Fruit fly (Drosophila melanogaster) whole organism, prepupa: ENCODE data around the gene png.
A peak's percentile ranks its signal among the peaks of the same experiment; 100 is the strongest.

Source experiments
- CG10669 ChIP-seq: fragments of 200-800 bp; sonication (Bioruptor generic); optimal IDR thresholded peaks from 3 replicates; lab custom pipeline; 2018; ENCODE audit warnings: missing biosample characterization, mild to moderate bottlenecking, missing genetic modification characterization, moderate library complexity
- CG11294 ChIP-seq: fragments of 200-800 bp; sonication (Bioruptor generic); IDR thresholded peaks from 2 replicates; pipeline ENCODE4 v1.3.6; 2022; ENCODE audit warnings: missing biosample characterization, missing genetic modification characterization
- CG11762 ChIP-seq: fragments of 200-800 bp; sonication (Bioruptor generic); optimal IDR thresholded peaks from 3 replicates; lab custom pipeline; 2016; ENCODE audit warnings: missing biosample characterization, missing genetic modification characterization; ENCODE audit not compliant: insufficient read depth
- CG15336 ChIP-seq: fragments of 200-800 bp; sonication (Bioruptor generic); IDR thresholded peaks from 2 replicates; pipeline ENCODE4 v1.3.6; 2022; ENCODE audit warnings: missing biosample characterization, missing genetic modification characterization
- CG1621 ChIP-seq: fragments of 200-800 bp; sonication (Bioruptor generic); optimal IDR thresholded peaks from 3 replicates; lab custom pipeline; 2018; ENCODE audit warnings: missing biosample characterization, mild to moderate bottlenecking, missing genetic modification characterization
- CG16779 ChIP-seq: fragments of 200-800 bp; sonication (Bioruptor generic); optimal IDR thresholded peaks from 3 replicates; lab custom pipeline; 2017; ENCODE audit warnings: missing biosample characterization, mild to moderate bottlenecking, missing genetic modification characterization
- CG3032 ChIP-seq: fragments of 200-800 bp; optimal IDR thresholded peaks from 2 replicates; lab custom pipeline; 2019; ENCODE audit warnings: missing biosample characterization, mild to moderate bottlenecking, missing genetic modification characterization, moderate library complexity
- CG32006 ChIP-seq: fragments of 200-800 bp; sonication (Bioruptor generic); optimal IDR thresholded peaks from 3 replicates; lab custom pipeline; 2017; ENCODE audit warnings: missing biosample characterization, mild to moderate bottlenecking, missing genetic modification characterization
- CG3919 ChIP-seq: fragments of 200-800 bp; sonication (Bioruptor generic); optimal IDR thresholded peaks from 3 replicates; lab custom pipeline; 2016; ENCODE audit warnings: missing biosample characterization, missing genetic modification characterization
- CG4318 ChIP-seq: fragments of 200-800 bp; sonication (Bioruptor generic); optimal IDR thresholded peaks from 3 replicates; lab custom pipeline; 2017; ENCODE audit warnings: missing biosample characterization, mild to moderate bottlenecking, missing genetic modification characterization
- CG6276 ChIP-seq: fragments of 200-800 bp; sonication (Bioruptor generic); optimal IDR thresholded peaks from 2 replicates; lab custom pipeline; 2017; ENCODE audit warnings: missing biosample characterization, mild to moderate bottlenecking, missing genetic modification characterization
- CG6792 ChIP-seq: fragments of 200-800 bp; sonication (Bioruptor generic); optimal IDR thresholded peaks from 3 replicates; lab custom pipeline; 2016; ENCODE audit warnings: missing biosample characterization, missing genetic modification characterization
- CG6854 ChIP-seq: fragments of 200-800 bp; sonication (Bioruptor generic); optimal IDR thresholded peaks from 2 replicates; lab custom pipeline; 2017; ENCODE audit warnings: missing biosample characterization, mild to moderate bottlenecking, missing genetic modification characterization
- CG8119 ChIP-seq: fragments of 200-800 bp; sonication (Bioruptor generic); IDR thresholded peaks from 3 replicates; pipeline ENCODE4 v1.3.6; 2022; ENCODE audit warnings: missing biosample characterization, missing genetic modification characterization
- CG8319 ChIP-seq: fragments of 200-800 bp; sonication (Bioruptor generic); optimal IDR thresholded peaks from 3 replicates; lab custom pipeline; 2016; ENCODE audit warnings: missing biosample characterization, missing genetic modification characterization
- CG9139 ChIP-seq: fragments of 200-800 bp; sonication (Bioruptor generic); optimal IDR thresholded peaks from 3 replicates; lab custom pipeline; 2017; ENCODE audit warnings: missing biosample characterization, mild to moderate bottlenecking, missing genetic modification characterization
- Eip75B ChIP-seq: fragments of 200-800 bp; sonication (Bioruptor generic); optimal IDR thresholded peaks from 3 replicates; lab custom pipeline; 2016; ENCODE audit warnings: missing biosample characterization, missing genetic modification characterization
- Eip78C ChIP-seq: fragments of 200-800 bp; sonication (Bioruptor generic); peaks from one replicate; lab custom pipeline; 2016; ENCODE audit warnings: missing biosample characterization, missing genetic modification characterization
- Eip93F ChIP-seq: fragments of 200-800 bp; sonication (Bioruptor generic); optimal IDR thresholded peaks from 2 replicates; lab custom pipeline; 2016; ENCODE audit warnings: missing biosample characterization, mild to moderate bottlenecking, missing genetic modification characterization
- Ets21C ChIP-seq: fragments of 200-800 bp; sonication (Bioruptor generic); optimal IDR thresholded peaks from 3 replicates; lab custom pipeline; 2016; ENCODE audit warnings: missing biosample characterization, missing genetic modification characterization
- Gug ChIP-seq: fragments of 200-800 bp; sonication (Bioruptor generic); IDR thresholded peaks from 2 replicates; pipeline ENCODE4 v1.3.6; 2022; ENCODE audit warnings: missing biosample characterization, missing genetic modification characterization
- Hr39 ChIP-seq: fragments of 200-800 bp; sonication (Bioruptor generic); optimal IDR thresholded peaks from 2 replicates; lab custom pipeline; 2016; ENCODE audit warnings: missing biosample characterization, missing genetic modification characterization
- Smox ChIP-seq: fragments of 200-800 bp; sonication (Bioruptor generic); optimal IDR thresholded peaks from 3 replicates; lab custom pipeline; 2016; ENCODE audit warnings: missing biosample characterization, missing genetic modification characterization
- Sox14 ChIP-seq: fragments of 200-800 bp; sonication (Bioruptor generic); optimal IDR thresholded peaks from 3 replicates; lab custom pipeline; 2016; ENCODE audit warnings: missing biosample characterization, missing genetic modification characterization
- achi ChIP-seq: fragments of 200-800 bp; sonication (Bioruptor generic); optimal IDR thresholded peaks from 3 replicates; lab custom pipeline; 2016; ENCODE audit warnings: missing biosample characterization, missing genetic modification characterization
- cyc ChIP-seq: fragments of 200-800 bp; sonication (Bioruptor generic); optimal IDR thresholded peaks from 3 replicates; lab custom pipeline; 2016; ENCODE audit warnings: missing biosample characterization, missing genetic modification characterization
- dac ChIP-seq: fragments of 200-800 bp; sonication (Bioruptor generic); optimal IDR thresholded peaks from 2 replicates; lab custom pipeline; 2017; ENCODE audit warnings: missing biosample characterization, mild to moderate bottlenecking, missing genetic modification characterization
- eg ChIP-seq: fragments of 200-800 bp; sonication (Bioruptor generic); IDR thresholded peaks from 3 replicates; pipeline ENCODE4 v1.3.6; 2022; ENCODE audit warnings: missing biosample characterization, missing genetic modification characterization
- esn ChIP-seq: fragments of 200-800 bp; sonication (Bioruptor generic); optimal IDR thresholded peaks from 2 replicates; lab custom pipeline; 2016; ENCODE audit warnings: missing biosample characterization, mild to moderate bottlenecking, missing genetic modification characterization, moderate library complexity
- fd59A ChIP-seq: fragments of 200-800 bp; sonication (Bioruptor generic); optimal IDR thresholded peaks from 2 replicates; lab custom pipeline; 2017; ENCODE audit warnings: missing biosample characterization, mild to moderate bottlenecking, missing genetic modification characterization, missing genetic modification reagents
- fd85E ChIP-seq: fragments of 200-800 bp; sonication (Bioruptor generic); optimal IDR thresholded peaks from 3 replicates; lab custom pipeline; 2016; ENCODE audit warnings: missing biosample characterization, missing genetic modification characterization
- fkh ChIP-seq: fragments of 200-800 bp; sonication (Bioruptor generic); optimal IDR thresholded peaks from 3 replicates; lab custom pipeline; 2017; ENCODE audit warnings: missing biosample characterization, mild to moderate bottlenecking, missing genetic modification characterization, moderate library complexity
- lz ChIP-seq: fragments of 200-800 bp; sonication (Bioruptor generic); optimal IDR thresholded peaks from 3 replicates; lab custom pipeline; 2016; ENCODE audit warnings: missing biosample characterization, missing genetic modification characterization
- net ChIP-seq: fragments of 200-800 bp; sonication (Bioruptor generic); optimal IDR thresholded peaks from 3 replicates; lab custom pipeline; 2016; ENCODE audit warnings: missing biosample characterization, missing genetic modification characterization
- pdm3 ChIP-seq: fragments of 200-800 bp; sonication (Bioruptor generic); optimal IDR thresholded peaks from 3 replicates; lab custom pipeline; 2016; ENCODE audit warnings: missing biosample characterization, missing genetic modification characterization
- salr ChIP-seq, 2 experiments: fragments of 200-800 bp; sonication (Bioruptor generic); optimal IDR thresholded peaks; 3 replicates each; lab custom pipeline; 2016 to 2018; ENCODE audit warnings: missing biosample characterization in 2 of 2, missing genetic modification characterization in 2 of 2, mild to moderate bottlenecking in 1 of 2
- spab ChIP-seq: fragments of 200-800 bp; sonication (Bioruptor generic); optimal IDR thresholded peaks from 2 replicates; lab custom pipeline; 2017; ENCODE audit warnings: missing biosample characterization, mild to moderate bottlenecking, missing genetic modification characterization, missing genetic modification reagents
- ss ChIP-seq, 2 experiments: fragments of 200-800 bp; sonication (Bioruptor generic); optimal IDR thresholded peaks; 2 replicates in 1 of 2; 3 replicates in 1 of 2; lab custom pipeline; 2017 to 2018; ENCODE audit warnings: mild to moderate bottlenecking in 2 of 2, missing biosample characterization in 2 of 2, missing genetic modification characterization in 2 of 2, moderate library complexity in 1 of 2
- topi ChIP-seq: fragments of 200-800 bp; sonication (Bioruptor generic); optimal IDR thresholded peaks from 3 replicates; lab custom pipeline; 2016; ENCODE audit warnings: missing biosample characterization, missing genetic modification characterization

Gene png

DNA sequence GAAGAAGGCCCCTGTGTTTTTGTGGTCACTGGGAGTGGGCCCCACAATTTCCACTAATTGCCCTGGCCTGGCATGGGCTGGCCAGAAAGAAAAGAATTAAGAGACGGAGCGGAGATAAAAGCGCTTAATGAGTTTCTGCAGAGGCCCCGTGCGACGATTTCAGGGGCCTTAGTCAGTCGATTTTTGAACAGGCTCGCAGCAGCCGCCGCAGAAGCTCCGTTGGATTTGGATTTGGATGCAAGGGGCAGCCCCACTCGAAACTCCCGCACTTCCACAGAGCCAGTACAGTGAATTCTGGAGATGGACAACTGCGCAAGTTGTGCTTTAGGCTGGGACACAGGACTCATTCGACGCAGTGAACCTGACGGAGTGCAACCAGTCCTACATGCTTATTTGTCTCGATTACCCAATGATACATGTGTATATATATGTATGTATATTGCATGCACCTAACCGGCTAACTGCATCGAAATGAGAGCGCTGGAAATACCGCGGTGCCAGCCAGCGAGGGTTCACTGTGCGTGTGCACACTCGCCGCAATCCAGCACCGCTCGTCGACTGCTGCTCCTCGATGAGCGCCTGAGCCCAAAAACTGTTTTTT is 41.2 kb upstream of the png start (continued):
- TF ChIP-seq lz (GFP tag; lab: Kevin White, UChicago) (peak; percentile 90), CG4318 (no peak), achi (GFP tag; lab: Kevin White, UChicago) (peak; percentile 78), CG9139 (peak; percentile 47), CG6854 (GFP tag; lab: Kevin White, UChicago) (no peak), CG6276 (GFP tag; lab: Kevin White, UChicago) (peak; percentile 43), CG6792 (GFP tag; lab: Kevin White, UChicago) (peak; percentile 89), fd85E (GFP tag; lab: Kevin White, UChicago) (peak; percentile 17), CG11294 (GFP tag; lab: Robert Waterston, UW) (peak; percentile 66; the same call in 1 of the 2 replicates), CG10669 (peak; percentile 74), salr (GFP tag; optimal IDR thresholded peaks at IDR 0.05; lab: Kevin White, UChicago) (peak; percentile 48 to 63), Eip93F (GFP tag; lab: Kevin White, UChicago) (peak; percentile 67), fkh (GFP tag; lab: Kevin White, UChicago) (no peak), fd59A (GFP tag; lab: Kevin White, UChicago) (peak; percentile 80), topi (GFP tag; lab: Kevin White, UChicago) (peak; percentile 89), Smox (peak; percentile 86), CG11762 (peak; percentile 73), CG15336 (GFP tag; lab: Robert Waterston, UW) (peak; percentile 81), spab (GFP tag; lab: Kevin White, UChicago) (peak; percentile 66), eg (peak; percentile 79), Eip78C (GFP tag; lab: Kevin White, UChicago) (peak; percentile 94), CG32006 (peak; percentile 86), CG8119 (GFP tag; lab: Robert Waterston, UW) (peak; percentile 66), CG3919 (GFP tag; lab: Kevin White, UChicago) (peak; percentile 83), CG1621 (tag; lab: Kevin White, UChicago) (peak; percentile 77), Gug (peak; percentile 63; the same call in 1 of the 2 replicates), CG8319 (GFP tag; lab: Kevin White, UChicago) (peak; percentile 66)

DNA sequence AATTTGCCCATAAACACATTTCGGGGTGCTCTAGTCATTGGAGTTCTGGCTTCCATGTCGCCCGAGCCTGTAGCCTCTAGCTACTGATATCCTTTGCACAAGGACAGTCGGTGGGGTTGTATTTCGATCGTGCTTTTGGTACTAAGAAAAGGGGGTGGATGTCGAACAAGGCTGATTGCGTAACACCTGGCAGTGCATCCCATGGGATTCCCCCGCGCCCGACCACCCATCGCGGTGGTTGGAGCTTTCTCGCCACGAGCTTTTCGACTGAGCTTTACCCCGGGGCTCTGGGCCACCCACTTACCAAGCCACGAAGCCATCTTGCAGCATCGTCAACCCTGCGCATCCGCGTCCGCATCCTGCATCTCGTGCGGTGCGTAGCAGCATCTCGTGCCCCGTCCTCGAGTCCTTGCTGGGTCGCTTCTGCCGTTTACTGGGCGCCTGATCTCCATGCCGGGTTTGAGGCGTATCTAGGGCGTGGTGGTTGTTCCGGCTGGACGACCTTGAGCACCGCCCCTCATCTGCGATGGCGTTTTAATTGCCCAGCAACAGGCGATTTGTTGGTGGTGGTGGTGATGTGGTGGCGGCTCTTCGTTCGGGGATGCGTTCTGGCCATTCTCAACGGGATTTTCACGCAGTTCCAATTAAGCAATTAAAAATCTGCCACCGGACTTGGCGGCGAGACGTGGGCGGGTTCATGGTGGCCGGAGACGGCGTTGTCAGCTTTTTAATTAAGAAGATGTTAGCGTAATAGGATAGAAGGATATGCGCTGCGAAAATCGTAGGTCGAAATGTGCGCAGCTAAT is 40.5 kb upstream of the png start:
- TF ChIP-seq dac (no peak), Hr39 (GFP tag; lab: Kevin White, UChicago) (peak; percentile 18), Eip75B (GFP tag; lab: Kevin White, UChicago) (no peak), ss (GFP tag; optimal IDR thresholded peaks at IDR 0.05; lab: Kevin White, UChicago) (peak in 1 of 2 experiments; percentile 2), eg (no peak), esn (GFP tag; lab: Kevin White, UChicago) (no peak)

DNA sequence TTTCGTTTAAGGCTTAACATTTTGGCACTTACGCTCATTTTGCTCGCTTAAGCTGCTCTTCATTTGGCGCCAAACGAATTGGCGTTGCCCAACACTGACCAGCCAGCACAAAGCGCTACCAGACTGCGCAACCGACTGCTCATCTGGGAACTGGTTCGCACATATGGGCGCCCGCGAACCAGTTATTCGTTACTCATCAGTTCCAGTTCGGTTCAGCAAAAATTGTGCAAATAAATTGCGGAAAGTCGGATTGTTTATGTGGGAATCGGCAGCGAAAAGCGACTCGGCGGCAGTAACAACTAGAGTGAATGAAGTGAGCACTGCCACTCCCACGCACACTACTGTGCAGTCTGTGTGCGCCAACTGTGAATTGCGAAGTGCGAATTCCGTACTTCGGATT is 35.5 kb upstream of the png start, which contains the start of gene Rilpl:
Gene Rilpl, plus strand, starts transcription at position 180 of the 400 bp plus-strand sequence.
- TF ChIP-seq Ets21C (GFP tag; lab: Kevin White, UChicago) = no peak
- TF ChIP-seq eg = 0 out of 3 replicates have a peak, but pooled peaks have one; percentile 21
- no peak for TF ChIP-seq achi (GFP tag; lab: Kevin White, UChicago)
- peak; percentile 13 for TF ChIP-seq Eip75B (GFP tag; lab: Kevin White, UChicago)
- peak; percentile 23 for TF ChIP-seq net
- peak; percentile 40 for TF ChIP-seq CG6854 (GFP tag; lab: Kevin White, UChicago)
- TF ChIP-seq esn (GFP tag; lab: Kevin White, UChicago) = peak; percentile 27
- TF ChIP-seq CG1621 (tag; lab: Kevin White, UChicago) = peak; percentile 63
- TF ChIP-seq fd85E (GFP tag; lab: Kevin White, UChicago) = no peak
- peak; percentile 66 for TF ChIP-seq fkh (GFP tag; lab: Kevin White, UChicago)
- no peak for TF ChIP-seq Smox
- TF ChIP-seq ss (GFP tag; optimal IDR thresholded peaks at IDR 0.05; lab: Kevin White, UChicago) = peak; percentile 29 to 45
- no peak for TF ChIP-seq pdm3 (GFP tag; lab: Kevin White, UChicago)
- no peak for TF ChIP-seq CG16779 (tag; lab: Kevin White, UChicago)
- TF ChIP-seq lz (GFP tag; lab: Kevin White, UChicago) = peak; percentile 25
- TF ChIP-seq Sox14 (GFP tag; lab: Kevin White, UChicago) = peak; percentile 24
- TF ChIP-seq spab (GFP tag; lab: Kevin White, UChicago) = no peak
- no peak for TF ChIP-seq topi (GFP tag; lab: Kevin White, UChicago)
- TF ChIP-seq Eip78C (GFP tag; lab: Kevin White, UChicago) = peak; percentile 7
- TF ChIP-seq CG3919 (GFP tag; lab: Kevin White, UChicago) = peak; percentile 30
- peak; percentile 14 for TF ChIP-seq cyc
- TF ChIP-seq CG3032 (tag; lab: Kevin White, UChicago) = no peak
- no peak for TF ChIP-seq Gug
